Worm (Caenorhabditis elegans) whole organism, young adult: ENCODE results near the gene F43G6.17.

Source experiments
- B0035.1 ChIP-seq: sonication (generic microtip); optimal IDR thresholded peaks from 2 replicates; lab custom pipeline; 2016; ENCODE audit warnings: missing genetic modification characterization, mild to moderate bottlenecking, missing compliant biosample characterization, missing genotype, missing genetic modification reagents
- B0261.1 ChIP-seq: sonication (generic microtip); optimal IDR thresholded peaks from 2 replicates; lab custom pipeline; 2016; ENCODE audit warnings: mild to moderate bottlenecking, missing genetic modification characterization, moderate library complexity, missing compliant biosample characterization
- C17E4.6 ChIP-seq: fragments of 200-800 bp; sonication (Bioruptor generic); IDR thresholded peaks from 2 replicates; pipeline ENCODE4 v1.3.6; 2022; ENCODE audit warnings: missing genetic modification reagents, missing genetic modification characterization, missing compliant biosample characterization
- F22D6.2 ChIP-seq: sonication (generic microtip); optimal IDR thresholded peaks from 2 replicates; lab custom pipeline; 2016; ENCODE audit warnings: mild to moderate bottlenecking, missing genetic modification characterization, missing compliant biosample characterization
- F33H1.4 ChIP-seq: fragments of 200-800 bp; sonication (Bioruptor generic); IDR thresholded peaks from 2 replicates; pipeline ENCODE4 v1.3.6; 2022; ENCODE audit warnings: missing genetic modification reagents, missing genetic modification characterization, missing compliant biosample characterization
- K12H6.12 ChIP-seq: fragments of 200-800 bp; sonication (Bioruptor generic); optimal IDR thresholded peaks from 2 replicates; lab custom pipeline; 2018; ENCODE audit warnings: mild to moderate bottlenecking, missing genetic modification characterization, missing compliant biosample characterization
- T07F8.4 ChIP-seq: sonication (generic microtip); optimal IDR thresholded peaks from 2 replicates; lab custom pipeline; 2016; ENCODE audit warnings: mild to moderate bottlenecking, missing genetic modification characterization, moderate library complexity, missing compliant biosample characterization
- Y53F4B.3 ChIP-seq: fragments of 200-800 bp; sonication (Bioruptor generic); IDR thresholded peaks from 2 replicates; pipeline ENCODE4 v1.3.6; 2022; ENCODE audit warnings: missing genetic modification reagents, missing genetic modification characterization, missing compliant biosample characterization
- Y67H2A.10 ChIP-seq: fragments of 200-800 bp; sonication (Bioruptor generic); conservative IDR thresholded peaks from 2 replicates; pipeline ENCODE4 v1.3.6; 2022; ENCODE audit warnings: missing genetic modification reagents, missing genetic modification characterization, missing compliant biosample characterization
- cebp-1 ChIP-seq, 2 experiments: fragments of 200-800 bp in 1 of 2; sonication (Bioruptor generic) in 1 of 2; sonication (generic microtip) in 1 of 2; IDR thresholded peaks in 1 of 2; optimal IDR thresholded peaks in 1 of 2; 2 replicates each; pipeline versions ENCODE4 v1.3.6 to Lab custom; 2017 to 2022; ENCODE audit warnings: missing compliant biosample characterization in 2 of 2, missing genetic modification characterization in 2 of 2, mild to moderate bottlenecking in 1 of 2, missing genetic modification reagents in 1 of 2, moderate library complexity in 1 of 2
- ceh-100 ChIP-seq: fragments of 200-800 bp; sonication (Bioruptor generic); IDR thresholded peaks from 2 replicates; pipeline ENCODE4 v1.3.6; 2022; ENCODE audit warnings: missing genetic modification reagents, missing genetic modification characterization, missing compliant biosample characterization
- dox-1 ChIP-seq: fragments of 200-800 bp; sonication (Bioruptor generic); IDR thresholded peaks from 2 replicates; pipeline ENCODE4 v1.3.6; 2022; ENCODE audit warnings: missing genetic modification reagents, missing genetic modification characterization, missing compliant biosample characterization
- efl-1 ChIP-seq: fragments of 150-350 bp; optimal IDR thresholded peaks from 2 replicates; lab custom pipeline; 2014; ENCODE audit warnings: missing biosample characterization, missing genetic modification reagents, missing genetic modification characterization
- hsf-1 ChIP-seq: fragments of 200-800 bp; sonication (Bioruptor generic); IDR thresholded peaks from 2 replicates; pipeline ENCODE4 v1.3.6; 2022; ENCODE audit warnings: missing genetic modification reagents, missing genetic modification characterization, missing compliant biosample characterization
- let-526 ChIP-seq: fragments of 200-800 bp; sonication (Bioruptor generic); IDR thresholded peaks from 2 replicates; pipeline ENCODE4 v1.3.6; 2022; ENCODE audit warnings: missing genetic modification reagents, missing genetic modification characterization, missing compliant biosample characterization
- let-607 ChIP-seq, 2 experiments: fragments of 200-800 bp in 1 of 2; sonication (Bioruptor generic) in 1 of 2; sonication (generic microtip) in 1 of 2; optimal IDR thresholded peaks; 2 replicates each; lab custom pipeline; 2016 to 2018; ENCODE audit warnings: mild to moderate bottlenecking in 2 of 2, missing compliant biosample characterization in 2 of 2, missing genetic modification characterization in 2 of 2, moderate library complexity in 2 of 2, missing genotype in 1 of 2
- lin-26 ChIP-seq: fragments of 200-800 bp; sonication (Bioruptor generic); IDR thresholded peaks from 2 replicates; pipeline ENCODE4 v1.3.6; 2022; ENCODE audit warnings: missing genetic modification reagents, missing genetic modification characterization, missing compliant biosample characterization
- lin-35 ChIP-seq, 3 experiments: fragments of 150-350 bp in 2 of 3; sonication (generic microtip) in 1 of 3; optimal IDR thresholded peaks; 2 replicates each; lab custom pipeline; 2014 to 2018; ENCODE audit warnings: missing biosample characterization in 3 of 3, missing genetic modification characterization in 3 of 3, missing genetic modification reagents in 3 of 3
- lin-40 ChIP-seq: sonication (generic microtip); optimal IDR thresholded peaks from 2 replicates; lab custom pipeline; 2016; ENCODE audit warnings: missing genetic modification characterization, mild to moderate bottlenecking, missing compliant biosample characterization, missing genotype, missing genetic modification reagents
- lsl-1 ChIP-seq: fragments of 200-800 bp; sonication (Bioruptor generic); optimal IDR thresholded peaks from 2 replicates; lab custom pipeline; 2018; ENCODE audit warnings: mild to moderate bottlenecking, missing genetic modification characterization, moderate library complexity, missing compliant biosample characterization
- lsy-27 ChIP-seq: sonication (generic microtip); optimal IDR thresholded peaks from 2 replicates; lab custom pipeline; 2017; ENCODE audit warnings: missing genetic modification characterization, mild to moderate bottlenecking, missing compliant biosample characterization, antibody characterized with exemption, missing genotype, borderline replicate concordance; ENCODE audit not compliant: insufficient read depth
- madf-8 ChIP-seq: fragments of 200-800 bp; sonication (Bioruptor generic); conservative IDR thresholded peaks from 2 replicates; pipeline ENCODE4 v1.3.6; 2022; ENCODE audit warnings: missing genetic modification reagents, missing genetic modification characterization, missing compliant biosample characterization
- mcd-1 ChIP-seq: fragments of 200-800 bp; sonication (Bioruptor generic); IDR thresholded peaks from 2 replicates; pipeline ENCODE4 v1.3.6; 2022; ENCODE audit warnings: missing genetic modification reagents, missing genetic modification characterization, missing compliant biosample characterization
- nfya-2 ChIP-seq: fragments of 200-800 bp; sonication (Bioruptor generic); IDR thresholded peaks from 2 replicates; pipeline ENCODE4 v1.3.6; 2022; ENCODE audit warnings: missing genetic modification reagents, missing genetic modification characterization, missing compliant biosample characterization
- nfyb-1 ChIP-seq: fragments of 200-800 bp; sonication (Bioruptor generic); IDR thresholded peaks from 2 replicates; pipeline ENCODE4 v1.3.6; 2022; ENCODE audit warnings: missing genetic modification reagents, missing genetic modification characterization, missing compliant biosample characterization
- nhr-179 ChIP-seq: sonication (generic microtip); optimal IDR thresholded peaks from 2 replicates; lab custom pipeline; 2016; ENCODE audit warnings: mild to moderate bottlenecking, missing genetic modification characterization, missing compliant biosample characterization
- nhr-80 ChIP-seq: sonication (generic microtip); optimal IDR thresholded peaks from 2 replicates; lab custom pipeline; 2016; ENCODE audit warnings: missing genetic modification characterization, missing compliant biosample characterization
- repo-1 ChIP-seq: sonication (generic microtip); optimal IDR thresholded peaks from 2 replicates; lab custom pipeline; 2017; ENCODE audit warnings: mild to moderate bottlenecking, missing genetic modification characterization, missing compliant biosample characterization
- sdz-38 ChIP-seq: sonication (generic microtip); optimal IDR thresholded peaks from 2 replicates; lab custom pipeline; 2016; ENCODE audit warnings: missing genotype, missing genetic modification characterization, missing compliant biosample characterization
- snpc-1.1 ChIP-seq: sonication (generic microtip); optimal IDR thresholded peaks from 2 replicates; lab custom pipeline; 2017; ENCODE audit warnings: missing genetic modification characterization, mild to moderate bottlenecking, missing compliant biosample characterization, antibody characterized with exemption, moderate library complexity, missing genotype, missing genetic modification reagents; ENCODE audit not compliant: insufficient read depth
- snpc-3.4 ChIP-seq: sonication (generic microtip); optimal IDR thresholded peaks from 2 replicates; lab custom pipeline; 2017; ENCODE audit warnings: missing genetic modification characterization, mild to moderate bottlenecking, missing compliant biosample characterization, antibody characterized with exemption, moderate library complexity, missing genotype, missing genetic modification reagents
- somi-1 ChIP-seq: fragments of 200-800 bp; sonication (Bioruptor generic); optimal IDR thresholded peaks from 2 replicates; lab custom pipeline; 2018; ENCODE audit warnings: mild to moderate bottlenecking, missing genetic modification characterization, missing compliant biosample characterization
- xnd-1 ChIP-seq: sonication (generic microtip); optimal IDR thresholded peaks from 2 replicates; lab custom pipeline; 2016; ENCODE audit warnings: missing genotype, missing genetic modification reagents, missing genetic modification characterization, missing compliant biosample characterization
- ztf-25 ChIP-seq: fragments of 200-800 bp; sonication (Bioruptor generic); IDR thresholded peaks from 2 replicates; pipeline ENCODE4 v1.3.6; 2022; ENCODE audit warnings: missing genetic modification reagents, missing genetic modification characterization, missing compliant biosample characterization
- ztf-28 ChIP-seq: fragments of 200-800 bp; sonication (Bioruptor generic); IDR thresholded peaks from 2 replicates; pipeline ENCODE4 v1.3.6; 2022; ENCODE audit warnings: missing genetic modification reagents, missing genetic modification characterization, missing compliant biosample characterization

F43G6.17 gene

DNA sequence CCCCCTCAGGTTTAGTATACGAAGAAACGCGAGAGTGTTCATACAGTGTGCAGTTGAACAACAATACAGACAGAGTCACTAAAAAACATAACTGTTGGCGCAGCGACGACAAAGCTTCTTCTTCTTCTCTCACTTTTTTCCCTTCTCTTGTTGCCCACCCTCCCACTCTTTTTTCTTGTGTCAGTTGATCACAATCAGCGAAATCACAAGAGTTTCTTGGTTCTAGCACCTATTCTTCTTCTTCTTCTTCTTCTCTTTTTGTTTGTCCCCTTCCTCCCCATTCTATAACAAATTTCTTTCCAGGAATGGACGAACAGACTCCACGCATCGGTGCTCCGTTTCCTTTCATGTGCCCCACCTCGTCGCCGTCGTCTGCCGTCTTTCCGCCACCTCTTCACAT, 12.1 kb upstream of the F43G6.17 start, which contains the start of gene F43G6.4 (continued):
- TF ChIP-seq cebp-1 (GFP tag; IDR thresholded peaks at IDR 0.05; lab: Robert Waterston, UW) (no peak), cebp-1 (tag; optimal IDR thresholded peaks at IDR 0.05; lab: Kevin White, UChicago) (no peak), ztf-28 (GFP tag; lab: Robert Waterston, UW) (no peak), lin-26 (GFP tag; lab: Robert Waterston, UW) (no peak), sdz-38 (tag; lab: Kevin White, UChicago) (no peak), let-526 (GFP tag; lab: Robert Waterston, UW) (no peak), ceh-100 (GFP tag; lab: Robert Waterston, UW) (no peak), dox-1 (GFP tag; lab: Robert Waterston, UW) (no peak)

DNA sequence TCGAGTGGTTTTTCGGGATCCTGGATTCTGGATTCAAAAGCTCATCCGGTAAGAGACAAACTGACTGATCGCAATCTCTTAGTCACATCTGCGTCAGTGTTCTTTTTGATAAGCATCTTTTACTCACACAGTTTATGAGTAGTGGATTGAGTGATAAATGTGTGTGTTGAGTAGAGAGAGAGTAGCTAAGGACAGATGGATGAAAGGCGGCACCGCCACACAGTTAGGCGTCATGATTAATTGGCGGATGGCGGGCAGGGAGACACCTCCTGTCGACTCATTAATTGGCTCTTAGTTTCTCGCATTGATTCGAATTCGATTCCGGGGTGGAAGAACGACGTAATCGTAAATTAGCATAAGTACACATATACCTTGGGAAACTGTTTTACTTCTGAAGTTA, 8.2 kb upstream of the F43G6.17 start:
- TF ChIP-seq nfyb-1 (GFP tag; lab: Robert Waterston, UW) (no peak), Y67H2A.10 (GFP tag; lab: Robert Waterston, UW) (no peak), lin-40 (tag; lab: Kevin White, UChicago) (no peak), ztf-25 (GFP tag; lab: Robert Waterston, UW) (no peak), efl-1 (GFP tag; lab: Kevin White, UChicago) (no peak), hsf-1 (GFP tag; lab: Robert Waterston, UW) (no peak), let-607 (tag; optimal IDR thresholded peaks at IDR 0.05; lab: Kevin White, UChicago) (no peak), B0035.1 (tag; lab: Kevin White, UChicago) (no peak), snpc-3.4 (no peak), F33H1.4 (GFP tag; lab: Robert Waterston, UW) (no peak), xnd-1 (tag; lab: Kevin White, UChicago) (no peak), K12H6.12 (no peak), T07F8.4 (tag; lab: Kevin White, UChicago) (no peak), repo-1 (no peak), lsl-1 (GFP tag; lab: Kevin White, UChicago) (no peak), B0261.1 (tag; lab: Kevin White, UChicago) (no peak), nhr-179 (tag; lab: Kevin White, UChicago) (no peak), F22D6.2 (no peak)

DNA sequence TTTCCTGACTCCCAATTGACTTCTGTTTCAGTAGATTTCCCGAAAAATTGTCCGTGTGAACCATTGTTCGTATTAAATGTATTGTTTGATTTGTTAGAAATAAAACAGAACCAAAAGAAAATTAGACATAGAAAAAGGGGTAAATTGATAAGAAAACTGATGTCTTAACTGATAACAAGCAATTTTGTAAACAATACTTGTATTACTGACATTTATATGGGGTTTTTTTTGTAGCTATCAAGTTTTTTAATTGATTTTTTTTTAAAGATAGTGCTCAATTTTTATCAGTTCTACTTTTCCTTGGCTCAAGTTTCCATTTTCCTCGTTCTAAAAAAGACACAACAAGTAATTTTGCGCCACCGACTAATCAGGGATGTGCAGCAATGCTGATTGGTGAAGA, 5.4 kb upstream of the F43G6.17 start:
- TF ChIP-seq somi-1 (no peak), nhr-80 (tag; lab: Kevin White, UChicago) (peak; percentile 42)

- TF ChIP-seq C17E4.6 (GFP tag; lab: Robert Waterston, UW) (no peak), mcd-1 (no peak), lsy-27 (tag; lab: Kevin White, UChicago) (no peak), snpc-1.1 (tag; lab: Kevin White, UChicago) (no peak), lin-40 (tag; lab: Kevin White, UChicago) (no peak), F33H1.4 (GFP tag; lab: Robert Waterston, UW) (no peak), Y53F4B.3 (no peak), ztf-28 (GFP tag; lab: Robert Waterston, UW) (no peak), nfya-2 (GFP tag; lab: Robert Waterston, UW) (no peak), lin-35 (GFP tag; optimal IDR thresholded peaks at IDR 0.05; lab: Kevin White, UChicago) (no peak), madf-8 (GFP tag; lab: Robert Waterston, UW) (no peak)
Observed at ce11 chrII:11798737-11799136, 3.8 kb upstream of the F43G6.17 start, which contains the start of gene hda-5. hda-5 (plus strand) TSS chrII:11799037.
